Fruit fly (Drosophila melanogaster): ENCODE data around the gene Gr64c.

The Gr64c gene

dm6 chr3L:3983466-3983946, 44.9 kb upstream of the Gr64c start, which contains the start of gene scrt (continued):
- peak; percentile 7 for TF ChIP-seq CG17802 (tag; optimal IDR thresholded peaks at IDR 0.05)
- no peak for TF ChIP-seq ash1 (GFP tag; optimal IDR thresholded peaks at IDR 0.05)
- peak; percentile 11 for TF ChIP-seq CG9817 (tag; optimal IDR thresholded peaks at IDR 0.05)
- TF ChIP-seq grau (tag; optimal IDR thresholded peaks at IDR 0.05) = peak; percentile 53
- TF ChIP-seq MTF-1 (GFP tag; optimal IDR thresholded peaks at IDR 0.05; ENCODE audit: borderline replicate concordance) = no peak
- no peak for TF ChIP-seq CG18011 (GFP tag; optimal IDR thresholded peaks at IDR 0.05)
- TF ChIP-seq Hand (GFP tag; optimal IDR thresholded peaks at IDR 0.05) = peak; percentile 29
- peak; percentile 25; the same call in 1 of the 3 replicates for TF ChIP-seq so (GFP tag; IDR thresholded peaks at IDR 0.05)
- TF ChIP-seq CG10565 (GFP tag; optimal IDR thresholded peaks at IDR 0.05) = no peak
- TF ChIP-seq otp (GFP tag; IDR thresholded peaks at IDR 0.05) = no peak
- peak; percentile 2 for TF ChIP-seq CG4424 (GFP tag; optimal IDR thresholded peaks at IDR 0.05)
- TF ChIP-seq Hr51 (GFP tag; optimal IDR thresholded peaks at IDR 0.05) = peak in 1 of 2 experiments; percentile 75
- peak; percentile 51 for TF ChIP-seq HmgZ (tag; optimal IDR thresholded peaks at IDR 0.05)
- TF ChIP-seq sd (tag; optimal IDR thresholded peaks at IDR 0.05) = no peak
- no peak for TF ChIP-seq E2f1 (GFP tag; IDR thresholded peaks at IDR 0.05)
- TF ChIP-seq corto (GFP tag; optimal IDR thresholded peaks at IDR 0.05) = no peak
- no peak for TF ChIP-seq BEAF-32 (GFP tag; optimal IDR thresholded peaks at IDR 0.05)
- TF ChIP-seq CG16779 (GFP tag; IDR thresholded peaks at IDR 0.05) = no peak
- TF ChIP-seq insv (GFP tag; optimal IDR thresholded peaks at IDR 0.05) = no peak
- no peak for TF ChIP-seq lov (optimal IDR thresholded peaks at IDR 0.05)
- peak; percentile 32; the same call in 1 of the 3 replicates for TF ChIP-seq lov (GFP tag; IDR thresholded peaks at IDR 0.05)
- TF ChIP-seq D19B (GFP tag; optimal IDR thresholded peaks at IDR 0.05) = no peak
- peak in 1 of 2 experiments; percentile 9 for TF ChIP-seq dpn (GFP tag; optimal IDR thresholded peaks at IDR 0.05)
- no peak for TF ChIP-seq wek (GFP tag; optimal IDR thresholded peaks at IDR 0.05)
- no peak; the same call in 1 of the 2 replicates for TF ChIP-seq bbx (GFP tag; IDR thresholded peaks at IDR 0.05; ENCODE audit: partially characterized antibody)
- peak; percentile 95 for TF ChIP-seq zen (tag; optimal IDR thresholded peaks at IDR 0.05)
- no peak for TF ChIP-seq tio (GFP tag; optimal IDR thresholded peaks at IDR 0.05)
- TF ChIP-seq Atf6 (GFP tag; IDR thresholded peaks at IDR 0.05) = no peak
- TF ChIP-seq NfI (GFP tag; optimal IDR thresholded peaks at IDR 0.05) = no peak
- TF ChIP-seq Abd-B (GFP tag; optimal IDR thresholded peaks at IDR 0.05) = no peak
- no peak for TF ChIP-seq CG14441 (GFP tag; IDR thresholded peaks at IDR 0.05)
- TF ChIP-seq nau (GFP tag; optimal IDR thresholded peaks at IDR 0.05) = no peak
- peak; percentile 61 for TF ChIP-seq onecut (GFP tag; IDR thresholded peaks at IDR 0.05)
- TF ChIP-seq ewg (GFP tag; optimal IDR thresholded peaks at IDR 0.05) = peak; percentile 37
- TF ChIP-seq Scr (GFP tag; IDR thresholded peaks at IDR 0.05; ENCODE audit: partially characterized antibody) = peak; percentile 52
- TF ChIP-seq Lim3 (GFP tag; IDR thresholded peaks at IDR 0.05) = 0 out of 2 replicates have a peak, but pooled peaks have one; percentile 32
- no peak for TF ChIP-seq CG9932 (GFP tag; IDR thresholded peaks at IDR 0.05)
- TF ChIP-seq gsb-n (tag; optimal IDR thresholded peaks at IDR 0.05) = no peak
- TF ChIP-seq ATbp (GFP tag; optimal IDR thresholded peaks at IDR 0.05) = no peak
- TF ChIP-seq eve (GFP tag; optimal IDR thresholded peaks at IDR 0.05) = peak in 1 of 2 experiments; percentile 8
- no peak for TF ChIP-seq CG12236 (GFP tag; optimal IDR thresholded peaks at IDR 0.05)
- TF ChIP-seq pfk (GFP tag; optimal IDR thresholded peaks at IDR 0.05) = peak; percentile 96
- TF ChIP-seq Trl (optimal IDR thresholded peaks at IDR 0.05) = peak; percentile 63 to 85
- peak; percentile 41 for TF ChIP-seq Trl (GFP tag; optimal IDR thresholded peaks at IDR 0.05)
- no peak for TF ChIP-seq CG34422 (GFP tag; IDR thresholded peaks at IDR 0.05)
- peak; percentile 9 for TF ChIP-seq CG34376 (GFP tag; optimal IDR thresholded peaks at IDR 0.05)
- no peak for TF ChIP-seq CkIIα-i1 (GFP tag; IDR thresholded peaks at IDR 0.05)
- no peak for TF ChIP-seq Blimp-1 (GFP tag; optimal IDR thresholded peaks at IDR 0.05)
- peak; percentile 9 for TF ChIP-seq Nf-YB (GFP tag; optimal IDR thresholded peaks at IDR 0.05)
- TF ChIP-seq H2.0 (GFP tag; IDR thresholded peaks at IDR 0.05) = 0 out of 2 replicates have a peak, but pooled peaks have one; percentile 17

Measured in whole organism, embryonic.